Worm (Caenorhabditis elegans) whole organism, L4 larva: ENCODE results near the gene C34C12.9.
A peak's percentile ranks its signal among the peaks of the same experiment; 100 is the strongest.

ENCODE experiments used
- F44E2.7 ChIP-seq: fragments of 200-800 bp; sonication (Bioruptor generic); IDR thresholded peaks from 2 replicates; pipeline ENCODE4 v2.1.2; 2022; ENCODE audit warnings: missing genetic modification characterization, missing compliant biosample characterization
- T20F7.1 ChIP-seq: fragments of 200-800 bp; sonication (Bioruptor generic); optimal IDR thresholded peaks from 2 replicates; lab custom pipeline; 2018; ENCODE audit warnings: mild to moderate bottlenecking, missing genetic modification characterization, missing compliant biosample characterization
- T26A8.4 ChIP-seq: fragments of 200-800 bp; sonication (Bioruptor generic); IDR thresholded peaks from 2 replicates; pipeline ENCODE4 v1.3.6; 2022; ENCODE audit warnings: missing genetic modification characterization, missing compliant biosample characterization
- Y75B8A.6 ChIP-seq: fragments of 200-800 bp; sonication (Bioruptor generic); IDR thresholded peaks from 2 replicates; pipeline ENCODE4 v1.3.6; 2022; ENCODE audit warnings: missing genetic modification reagents, missing genetic modification characterization, missing compliant biosample characterization
- ZK337.2 ChIP-seq: fragments of 200-800 bp; sonication (Bioruptor generic); IDR thresholded peaks from 2 replicates; pipeline ENCODE4 v1.3.6; 2022; ENCODE audit warnings: missing genetic modification reagents, missing genetic modification characterization, missing compliant biosample characterization
- aha-1 ChIP-seq: fragments of 150-350 bp; peaks from one replicate; lab custom pipeline; 2014; ENCODE audit warnings: missing biosample characterization, missing genetic modification characterization
- aly-2 ChIP-seq: sonication (generic microtip); optimal IDR thresholded peaks from 2 replicates; lab custom pipeline; 2018; ENCODE audit warnings: missing biosample characterization, missing genetic modification characterization
- arid-1 ChIP-seq: fragments of 200-800 bp; sonication (Bioruptor generic); conservative IDR thresholded peaks from 2 replicates; pipeline ENCODE4 v1.3.6; 2022; ENCODE audit warnings: missing genetic modification reagents, missing genetic modification characterization, missing compliant biosample characterization
- ceh-20 ChIP-seq: fragments of 200-800 bp; sonication (Bioruptor generic); IDR thresholded peaks from 2 replicates; pipeline ENCODE4 v1.3.6; 2022; ENCODE audit warnings: missing genetic modification reagents, missing genetic modification characterization, missing compliant biosample characterization
- ceh-28 ChIP-seq: fragments of 150-350 bp; optimal IDR thresholded peaks from 2 replicates; lab custom pipeline; 2014; ENCODE audit warnings: missing biosample characterization, missing genetic modification reagents, missing genetic modification characterization
- daf-16 ChIP-seq, 3 experiments: sonication (generic microtip); optimal IDR thresholded peaks; 2 replicates each; lab custom pipeline; 2016 to 2017; ENCODE audit warnings: missing genetic modification characterization in 3 of 3, missing genetic modification reagents in 3 of 3, mild to moderate bottlenecking in 2 of 3, missing compliant biosample characterization in 2 of 3, missing biosample characterization in 1 of 3, moderate library complexity in 1 of 3
- dpl-1 ChIP-seq: fragments of 150-350 bp; optimal IDR thresholded peaks from 2 replicates; lab custom pipeline; 2014; ENCODE audit warnings: missing biosample characterization, missing genetic modification reagents, missing genetic modification characterization
- fkh-10 ChIP-seq: fragments of 150-350 bp; optimal IDR thresholded peaks from 2 replicates; lab custom pipeline; 2014; ENCODE audit warnings: missing biosample characterization, missing genetic modification reagents, missing genetic modification characterization
- fos-1 ChIP-seq: fragments of 150-350 bp; optimal IDR thresholded peaks from 2 replicates; lab custom pipeline; 2014; ENCODE audit warnings: missing biosample characterization, missing genetic modification characterization
- gei-8 ChIP-seq: fragments of 200-800 bp; sonication (Bioruptor generic); optimal IDR thresholded peaks from 2 replicates; lab custom pipeline; 2018; ENCODE audit warnings: mild to moderate bottlenecking, missing genetic modification characterization, missing compliant biosample characterization
- hif-1 ChIP-seq, 2 experiments: sonication (generic microtip); optimal IDR thresholded peaks; 2 replicates each; lab custom pipeline; 2016 to 2017; ENCODE audit warnings: missing compliant biosample characterization in 2 of 2, missing genetic modification characterization in 2 of 2, missing genetic modification reagents in 2 of 2, missing genotype in 2 of 2, mild to moderate bottlenecking in 1 of 2
- hlh-11 ChIP-seq: fragments of 200-800 bp; sonication (Bioruptor generic); optimal IDR thresholded peaks from 2 replicates; lab custom pipeline; 2018; ENCODE audit warnings: mild to moderate bottlenecking, missing genetic modification characterization, missing compliant biosample characterization
- jun-1 ChIP-seq: fragments of 150-350 bp; optimal IDR thresholded peaks from 2 replicates; lab custom pipeline; 2014; ENCODE audit warnings: missing biosample characterization, missing genetic modification reagents, missing genetic modification characterization
- lsy-2 ChIP-seq, 2 experiments: fragments of 150-350 bp in 1 of 2; sonication (generic microtip) in 1 of 2; optimal IDR thresholded peaks; 2 replicates each; lab custom pipeline; 2014 to 2017; ENCODE audit warnings: missing biosample characterization in 2 of 2, missing genetic modification characterization in 2 of 2
- madf-5 ChIP-seq, 2 experiments: fragments of 200-800 bp; sonication (Bioruptor generic); IDR thresholded peaks; 2 replicates each; pipeline ENCODE4 v1.3.6; 2022; ENCODE audit warnings: missing compliant biosample characterization in 2 of 2, missing genetic modification characterization in 2 of 2
- mes-2 ChIP-seq: sonication (generic microtip); optimal IDR thresholded peaks from 2 replicates; lab custom pipeline; 2016; ENCODE audit warnings: missing genotype, mild to moderate bottlenecking, missing genetic modification characterization, missing compliant biosample characterization; ENCODE audit not compliant: poor library complexity, severe bottlenecking
- mxl-2 ChIP-seq: fragments of 200-800 bp; sonication (Bioruptor generic); conservative IDR thresholded peaks from 2 replicates; pipeline ENCODE4 v1.3.6; 2022; ENCODE audit warnings: missing genetic modification reagents, missing genetic modification characterization, missing compliant biosample characterization
- mxl-3 ChIP-seq: fragments of 200-800 bp; sonication (Bioruptor generic); optimal IDR thresholded peaks from 2 replicates; lab custom pipeline; 2018; ENCODE audit warnings: mild to moderate bottlenecking, missing genetic modification characterization, missing compliant biosample characterization
- nhr-102 ChIP-seq: sonication (generic microtip); optimal IDR thresholded peaks from 2 replicates; lab custom pipeline; 2016; ENCODE audit warnings: mild to moderate bottlenecking, missing genetic modification characterization, moderate library complexity, missing compliant biosample characterization
- nhr-11 ChIP-seq: fragments of 150-350 bp; optimal IDR thresholded peaks from 2 replicates; lab custom pipeline; 2014; ENCODE audit warnings: missing biosample characterization, missing genetic modification characterization
- nhr-28 ChIP-seq: fragments of 150-350 bp; optimal IDR thresholded peaks from 2 replicates; lab custom pipeline; 2014; ENCODE audit warnings: missing biosample characterization, missing genetic modification characterization
- nhr-41 ChIP-seq: fragments of 200-800 bp; sonication (Bioruptor generic); IDR thresholded peaks from 2 replicates; pipeline ENCODE4 v1.3.6; 2022; ENCODE audit warnings: missing genetic modification reagents, missing genetic modification characterization, missing compliant biosample characterization
- nhr-77 ChIP-seq: fragments of 150-350 bp; optimal IDR thresholded peaks from 2 replicates; lab custom pipeline; 2014; ENCODE audit warnings: missing biosample characterization, missing genetic modification characterization
- pha-4 ChIP-seq, 2 experiments: fragments of 150-350 bp in 1 of 2; fragments of 200-800 bp in 1 of 2; sonication (Bioruptor generic) in 1 of 2; IDR thresholded peaks in 1 of 2; optimal IDR thresholded peaks in 1 of 2; 2 replicates each; pipeline versions ENCODE4 v1.3.6 to Lab custom; 2014 to 2022; ENCODE audit warnings: missing genetic modification characterization in 2 of 2, missing genetic modification reagents in 2 of 2, missing biosample characterization in 1 of 2, missing compliant biosample characterization in 1 of 2
- php-3 ChIP-seq: fragments of 200-800 bp; sonication (Bioruptor generic); IDR thresholded peaks from 2 replicates; pipeline ENCODE4 v1.3.6; 2022; ENCODE audit warnings: missing genetic modification reagents, missing genetic modification characterization, missing compliant biosample characterization
- pqm-1 ChIP-seq: sonication (generic microtip); optimal IDR thresholded peaks from 2 replicates; lab custom pipeline; 2017; ENCODE audit warnings: missing biosample characterization, missing genetic modification characterization
- rbr-2 ChIP-seq: sonication (generic microtip); optimal IDR thresholded peaks from 2 replicates; lab custom pipeline; 2016; ENCODE audit warnings: missing genotype, missing genetic modification characterization, missing compliant biosample characterization
- skn-1 ChIP-seq: fragments of 150-350 bp; optimal IDR thresholded peaks from 2 replicates; lab custom pipeline; 2014; ENCODE audit warnings: missing biosample characterization, missing genetic modification characterization
- snpc-4 ChIP-seq: fragments of 150-350 bp; optimal IDR thresholded peaks from 2 replicates; lab custom pipeline; 2014; ENCODE audit warnings: missing biosample characterization, missing genetic modification characterization
- spr-1 ChIP-seq: sonication (generic microtip); optimal IDR thresholded peaks from 2 replicates; lab custom pipeline; 2016; ENCODE audit warnings: mild to moderate bottlenecking, missing genetic modification characterization, missing compliant biosample characterization
- tag-97 ChIP-seq: fragments of 200-800 bp; sonication (Bioruptor generic); IDR thresholded peaks from 2 replicates; pipeline ENCODE4 v1.3.6; 2022; ENCODE audit warnings: missing genetic modification characterization, missing compliant biosample characterization
- tra-1 ChIP-seq: fragments of 200-800 bp; sonication (Bioruptor generic); IDR thresholded peaks from 2 replicates; pipeline ENCODE4 v1.3.6; 2022; ENCODE audit warnings: missing genetic modification reagents, missing genetic modification characterization, missing compliant biosample characterization
- unc-62 ChIP-seq, 3 experiments: fragments of 150-350 bp in 1 of 3; sonication (generic microtip); optimal IDR thresholded peaks in 2 of 3; peaks in 1 of 3; 1 replicate in 1 of 3; 2 replicates in 2 of 3; lab custom pipeline; 2014 to 2017; ENCODE audit warnings: missing biosample characterization in 3 of 3, missing genetic modification characterization in 3 of 3, missing genetic modification reagents in 3 of 3, missing genotype in 1 of 3
- zfp-2 ChIP-seq: sonication (generic microtip); optimal IDR thresholded peaks from 2 replicates; lab custom pipeline; 2016; ENCODE audit warnings: mild to moderate bottlenecking, missing genetic modification characterization, missing compliant biosample characterization
- zfp-3 ChIP-seq: fragments of 200-800 bp; sonication (Bioruptor generic); conservative IDR thresholded peaks from 2 replicates; pipeline ENCODE4 v1.3.6; 2022; ENCODE audit warnings: missing genetic modification reagents, missing genetic modification characterization, missing compliant biosample characterization
- ztf-7 ChIP-seq: fragments of 150-350 bp; optimal IDR thresholded peaks from 2 replicates; lab custom pipeline; 2014; ENCODE audit warnings: missing biosample characterization, missing genetic modification characterization

C34C12.9 gene

ce11 chrIII:3471403-3472053 lies 3.8 kb downstream of the C34C12.9 start, which contains the start of gene rsu-1 (continued):
- TF ChIP-seq arid-1 (GFP tag; lab: Robert Waterston, UW) (0 out of 2 replicates have a peak, but pooled peaks have one; percentile 35), nhr-77 (tag; lab: Kevin White, UChicago) (no peak), nhr-28 (tag; lab: Kevin White, UChicago) (peak; percentile 86), fkh-10 (GFP tag; lab: Kevin White, UChicago) (peak; percentile 1), pha-4 (GFP tag; IDR thresholded peaks at IDR 0.05; lab: Robert Waterston, UW) (no peak), pha-4 (tag; optimal IDR thresholded peaks at IDR 0.05; lab: Kevin White, UChicago) (peak; percentile 41), T26A8.4 (GFP tag; lab: Robert Waterston, UW) (peak; percentile 47), hif-1 (tag; optimal IDR thresholded peaks at IDR 0.05; lab: Kevin White, UChicago) (peak in 1 of 2 experiments; percentile 3), dpl-1 (peak; percentile 46), fos-1 (tag; lab: Kevin White, UChicago) (no peak), nhr-41 (no peak), Y75B8A.6 (GFP tag; lab: Robert Waterston, UW) (no peak), ztf-7 (tag; lab: Kevin White, UChicago) (peak; percentile 8), mxl-3 (GFP tag; lab: Kevin White, UChicago) (peak; percentile 16), aha-1 (tag; lab: Kevin White, UChicago) (peak; percentile 72), lsy-2 (tag; optimal IDR thresholded peaks at IDR 0.05; lab: Kevin White, UChicago) (peak in 1 of 2 experiments; percentile 70), tra-1 (GFP tag; lab: Robert Waterston, UW) (0 out of 2 replicates have a peak, but pooled peaks have one; percentile 25), rbr-2 (tag; lab: Kevin White, UChicago) (peak; percentile 66), spr-1 (tag; lab: Kevin White, UChicago) (peak; percentile 68)

DNA sequence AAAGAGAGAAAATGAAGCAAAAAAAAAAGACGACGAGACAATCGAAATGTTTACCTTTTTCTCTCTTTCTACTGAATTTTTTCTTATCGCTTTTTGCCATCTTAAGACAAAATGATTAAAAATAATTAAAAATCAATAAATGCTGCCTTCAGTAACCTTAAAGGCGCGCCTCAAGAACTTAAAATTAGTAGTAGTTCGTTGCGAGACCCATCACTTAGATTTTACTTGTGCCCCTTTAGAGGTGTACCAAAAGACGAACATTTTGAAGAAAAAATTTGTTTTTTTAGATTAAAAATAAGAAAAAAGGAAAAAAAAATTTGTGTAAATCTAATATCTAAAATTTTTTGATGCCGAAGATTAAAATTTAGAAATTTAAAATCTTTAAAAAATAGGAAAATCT lies 4.3 kb downstream of the C34C12.9 start:
- TF ChIP-seq F44E2.7 (GFP tag; lab: Robert Waterston, UW) (no peak), nhr-11 (tag; lab: Kevin White, UChicago) (no peak), daf-16 (GFP tag; optimal IDR thresholded peaks at IDR 0.05; lab: Kevin White, UChicago) (no peak), daf-16 (tag; optimal IDR thresholded peaks at IDR 0.05; lab: Kevin White, UChicago) (peak; percentile 12), skn-1 (tag; lab: Kevin White, UChicago) (no peak), snpc-4 (tag; lab: Kevin White, UChicago) (no peak), gei-8 (GFP tag; lab: Kevin White, UChicago) (no peak)

DNA sequence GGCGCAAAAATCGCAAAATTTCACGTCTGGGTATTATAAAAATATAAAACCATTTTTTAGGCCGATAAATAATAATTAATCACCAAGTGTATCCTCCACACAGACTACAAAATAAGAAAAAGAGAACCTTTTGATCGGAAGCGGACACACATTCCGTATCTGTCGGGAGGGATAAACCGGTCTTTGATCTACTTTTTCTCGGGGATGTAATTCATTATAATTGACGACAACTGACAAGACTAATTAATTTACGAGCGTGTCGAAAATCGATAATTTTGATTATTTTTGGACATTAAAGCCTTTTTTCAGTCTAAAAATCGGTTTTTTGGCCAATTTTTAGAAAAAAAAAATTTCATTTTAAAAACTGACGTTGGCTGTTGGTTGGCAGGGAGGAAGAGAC lies 4.9 kb downstream of the C34C12.9 start:
- TF ChIP-seq rbr-2 (tag; lab: Kevin White, UChicago) (no peak), hlh-11 (tag; lab: Kevin White, UChicago) (peak; percentile 40), unc-62 (GFP tag; optimal IDR thresholded peaks at IDR 0.05 in 1 of 2; lab: Kevin White, UChicago) (peak in 1 of 2 experiments; percentile 79), unc-62 (tag; optimal IDR thresholded peaks at IDR 0.05; lab: Kevin White, UChicago) (no peak), tag-97 (GFP tag; lab: Robert Waterston, UW) (no peak), ceh-28 (tag; lab: Kevin White, UChicago) (no peak), madf-5 (GFP tag; IDR thresholded peaks at IDR 0.05; lab: Robert Waterston, UW) (no peak), nhr-28 (tag; lab: Kevin White, UChicago) (peak; percentile 97), ZK337.2 (GFP tag; lab: Robert Waterston, UW) (no peak), arid-1 (GFP tag; lab: Robert Waterston, UW) (no peak), ceh-20 (GFP tag; lab: Robert Waterston, UW) (no peak), zfp-3 (GFP tag; lab: Robert Waterston, UW) (no peak), hif-1 (tag; optimal IDR thresholded peaks at IDR 0.05; lab: Kevin White, UChicago) (no peak), nhr-102 (no peak), php-3 (GFP tag; lab: Robert Waterston, UW) (0 out of 2 replicates have a peak, but pooled peaks have one; percentile 28), zfp-2 (tag; lab: Kevin White, UChicago) (no peak), tra-1 (GFP tag; lab: Robert Waterston, UW) (0 out of 2 replicates have a peak, but pooled peaks have one; percentile 30), T26A8.4 (GFP tag; lab: Robert Waterston, UW) (no peak), T20F7.1 (GFP tag; lab: Kevin White, UChicago) (no peak), aly-2 (tag; lab: Kevin White, UChicago) (no peak), ztf-7 (tag; lab: Kevin White, UChicago) (no peak), jun-1 (tag; lab: Kevin White, UChicago) (no peak), pqm-1 (tag; lab: Kevin White, UChicago) (no peak), mes-2 (tag; lab: Kevin White, UChicago) (no peak), mxl-2 (GFP tag; lab: Robert Waterston, UW) (no peak)
